Fruit fly (Drosophila melanogaster): ENCODE data around the gene CG31637.

- no peak for TF ChIP-seq CG9705 (GFP tag; optimal IDR thresholded peaks at IDR 0.05)
- no peak for TF ChIP-seq Hr83 (GFP tag; optimal IDR thresholded peaks at IDR 0.05; ENCODE audit: poor library complexity, severe bottlenecking)
These were observed 34.5 kb downstream of the CG31637 start for dm6 chr2L:6532977-6533376.
